Worm (Caenorhabditis elegans) whole organism, L4 larva: ENCODE results near the gene Y42G9A.3.

Experiments
- nhr-11 ChIP-seq: fragments of 150-350 bp; optimal IDR thresholded peaks from 2 replicates; lab custom pipeline; 2014; ENCODE audit warnings: missing biosample characterization, missing genetic modification characterization
- nhr-237 ChIP-seq: sonication (generic microtip); optimal IDR thresholded peaks from 2 replicates; lab custom pipeline; 2017; ENCODE audit warnings: missing biosample characterization, missing genetic modification characterization
- sdz-12 ChIP-seq: fragments of 200-800 bp; sonication (Bioruptor generic); optimal IDR thresholded peaks from 2 replicates; lab custom pipeline; 2018; ENCODE audit warnings: mild to moderate bottlenecking, missing genetic modification characterization, missing compliant biosample characterization
- skn-1 ChIP-seq: fragments of 150-350 bp; optimal IDR thresholded peaks from 2 replicates; lab custom pipeline; 2014; ENCODE audit warnings: missing biosample characterization, missing genetic modification characterization
- unc-130 ChIP-seq: sonication (generic microtip); optimal IDR thresholded peaks from 2 replicates; lab custom pipeline; 2016; ENCODE audit warnings: missing genetic modification reagents, missing genetic modification characterization, missing compliant biosample characterization
- zag-1 ChIP-seq: fragments of 150-350 bp; optimal IDR thresholded peaks from 2 replicates; lab custom pipeline; 2014; ENCODE audit warnings: missing biosample characterization, missing genetic modification characterization
- zfp-2 ChIP-seq: sonication (generic microtip); optimal IDR thresholded peaks from 2 replicates; lab custom pipeline; 2016; ENCODE audit warnings: mild to moderate bottlenecking, missing genetic modification characterization, missing compliant biosample characterization
- zfp-3 ChIP-seq: fragments of 200-800 bp; sonication (Bioruptor generic); conservative IDR thresholded peaks from 2 replicates; pipeline ENCODE4 v1.3.6; 2022; ENCODE audit warnings: missing genetic modification reagents, missing genetic modification characterization, missing compliant biosample characterization
- ztf-11 ChIP-seq: fragments of 150-350 bp; optimal IDR thresholded peaks from 2 replicates; lab custom pipeline; 2014; ENCODE audit warnings: missing biosample characterization, missing genetic modification characterization

ce11 chrIII:6149467-6150072, 3.5 kb downstream of the Y42G9A.3 start, which contains the start of the genes wht-7 and Y42G9A.1:
- TF ChIP-seq sdz-12 (GFP tag; lab: Kevin White, UChicago) (no peak), nhr-237 (tag; lab: Kevin White, UChicago) (no peak), nhr-11 (tag; lab: Kevin White, UChicago) (no peak), zfp-2 (tag; lab: Kevin White, UChicago) (no peak), ztf-11 (tag; lab: Kevin White, UChicago) (no peak), unc-130 (GFP tag; lab: Kevin White, UChicago) (no peak), zag-1 (tag; lab: Kevin White, UChicago) (no peak), skn-1 (tag; lab: Kevin White, UChicago) (no peak), zfp-3 (GFP tag; lab: Robert Waterston, UW) (no peak)
